Worm (Caenorhabditis elegans) whole organism, mixed stage, embryonic: Measurements from ENCODE around the gene C05B5.12.

ENCODE experiments used
- elt-3 ChIP-seq: fragments of 150-350 bp; optimal IDR thresholded peaks from 2 replicates; lab custom pipeline; 2014; ENCODE audit warnings: missing biosample characterization, missing genetic modification characterization
- pha-4 ChIP-seq: fragments of 150-350 bp; optimal IDR thresholded peaks from 2 replicates; lab custom pipeline; 2018; ENCODE audit warnings: missing biosample characterization, missing genetic modification reagents, missing genetic modification characterization
- tbx-8 ChIP-seq: fragments of 200-800 bp; sonication (Bioruptor generic); optimal IDR thresholded peaks from 2 replicates; lab custom pipeline; 2018; ENCODE audit warnings: mild to moderate bottlenecking, missing genetic modification characterization, moderate library complexity, missing compliant biosample characterization

DNA sequence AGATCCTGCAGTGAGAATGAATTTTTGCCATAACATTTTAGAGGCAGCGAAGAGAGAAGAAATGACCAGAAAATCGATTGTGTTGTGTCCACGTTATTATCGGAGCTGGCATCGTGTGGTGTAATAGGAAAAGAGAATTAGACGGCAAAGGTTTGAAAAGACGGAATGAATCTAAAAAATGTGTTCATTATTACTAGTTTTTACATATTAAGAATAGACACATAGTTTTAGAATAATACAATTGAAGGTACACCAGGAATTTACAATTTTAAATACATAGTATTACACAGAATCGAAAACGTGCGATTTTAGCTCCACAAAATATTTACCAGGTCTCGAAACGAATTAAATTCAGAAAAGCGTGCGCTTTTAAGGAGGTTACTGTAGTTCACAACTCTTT lies 36.9 kb upstream of the C05B5.12 start, which contains the start of gene K03H1.13:
- TF ChIP-seq pha-4 (tag; lab: Kevin White, UChicago) (no peak), elt-3 (no peak), tbx-8 (GFP tag; lab: Kevin White, UChicago) (no peak)
